Fruit fly (Drosophila melanogaster) whole organism, prepupa: ENCODE data around the gene CG11714.

ENCODE experiments used
- Blimp-1 ChIP-seq: fragments of 200-800 bp; sonication (Bioruptor generic); optimal IDR thresholded peaks from 3 replicates; lab custom pipeline; 2017; ENCODE audit warnings: missing biosample characterization, missing genetic modification characterization, mild to moderate bottlenecking, moderate library complexity, missing genetic modification reagents
- CG10669 ChIP-seq: fragments of 200-800 bp; sonication (Bioruptor generic); optimal IDR thresholded peaks from 3 replicates; lab custom pipeline; 2018; ENCODE audit warnings: missing biosample characterization, mild to moderate bottlenecking, missing genetic modification characterization, moderate library complexity
- CG31627 ChIP-seq: fragments of 200-800 bp; sonication (Bioruptor generic); optimal IDR thresholded peaks from 3 replicates; lab custom pipeline; 2016; ENCODE audit warnings: missing biosample characterization, missing genetic modification characterization
- CG32006 ChIP-seq: fragments of 200-800 bp; sonication (Bioruptor generic); optimal IDR thresholded peaks from 3 replicates; lab custom pipeline; 2017; ENCODE audit warnings: missing biosample characterization, mild to moderate bottlenecking, missing genetic modification characterization
- CG3919 ChIP-seq: fragments of 200-800 bp; sonication (Bioruptor generic); optimal IDR thresholded peaks from 3 replicates; lab custom pipeline; 2016; ENCODE audit warnings: missing biosample characterization, missing genetic modification characterization
- CG6792 ChIP-seq: fragments of 200-800 bp; sonication (Bioruptor generic); optimal IDR thresholded peaks from 3 replicates; lab custom pipeline; 2016; ENCODE audit warnings: missing biosample characterization, missing genetic modification characterization
- Lpt ChIP-seq: fragments of 200-800 bp; sonication (Bioruptor generic); optimal IDR thresholded peaks from 3 replicates; lab custom pipeline; 2016; ENCODE audit warnings: missing biosample characterization, missing genetic modification characterization
- OdsH ChIP-seq: fragments of 200-800 bp; sonication (Bioruptor generic); optimal IDR thresholded peaks from 3 replicates; lab custom pipeline; 2016; ENCODE audit warnings: missing biosample characterization, missing genetic modification characterization
- Sox102F ChIP-seq: fragments of 200-800 bp; sonication (Bioruptor generic); optimal IDR thresholded peaks from 2 replicates; lab custom pipeline; 2016; ENCODE audit warnings: missing biosample characterization, mild to moderate bottlenecking, missing genetic modification characterization
- cyc ChIP-seq: fragments of 200-800 bp; sonication (Bioruptor generic); optimal IDR thresholded peaks from 3 replicates; lab custom pipeline; 2016; ENCODE audit warnings: missing biosample characterization, missing genetic modification characterization
- dac ChIP-seq: fragments of 200-800 bp; sonication (Bioruptor generic); optimal IDR thresholded peaks from 2 replicates; lab custom pipeline; 2017; ENCODE audit warnings: missing biosample characterization, mild to moderate bottlenecking, missing genetic modification characterization
- fd85E ChIP-seq: fragments of 200-800 bp; sonication (Bioruptor generic); optimal IDR thresholded peaks from 3 replicates; lab custom pipeline; 2016; ENCODE audit warnings: missing biosample characterization, missing genetic modification characterization

dm6 chr3L:11515349-11516079, 7.0 kb downstream of the CG11714 start:
- TF ChIP-seq CG6792 (GFP tag; lab: Kevin White, UChicago) (no peak), CG10669 (GFP tag; lab: Kevin White, UChicago) (no peak), CG31627 (GFP tag; lab: Kevin White, UChicago) (peak; percentile 16), CG3919 (GFP tag; lab: Kevin White, UChicago) (peak; percentile 11), CG32006 (GFP tag; lab: Kevin White, UChicago) (no peak), cyc (peak; percentile 12), Sox102F (GFP tag; lab: Kevin White, UChicago) (no peak), fd85E (GFP tag; lab: Kevin White, UChicago) (no peak), dac (GFP tag; lab: Kevin White, UChicago) (no peak), OdsH (no peak), Lpt (GFP tag; lab: Kevin White, UChicago) (no peak), Blimp-1 (no peak)
